Worm (Caenorhabditis elegans) whole organism, L4 larva: ENCODE measurements around the gene F54E4.4.

Source experiments
- F37D6.2 ChIP-seq: sonication (generic microtip); optimal IDR thresholded peaks from 2 replicates; lab custom pipeline; 2016; ENCODE audit warnings: mild to moderate bottlenecking, missing genetic modification characterization, missing compliant biosample characterization
- F44E2.7 ChIP-seq: fragments of 200-800 bp; sonication (Bioruptor generic); IDR thresholded peaks from 2 replicates; pipeline ENCODE4 v2.1.2; 2022; ENCODE audit warnings: missing genetic modification characterization, missing compliant biosample characterization
- R02D3.7 ChIP-seq: fragments of 150-350 bp; sonication (generic microtip); optimal IDR thresholded peaks from 3 replicates; lab custom pipeline; 2014; ENCODE audit warnings: missing biosample characterization, missing genetic modification characterization
- aha-1 ChIP-seq: fragments of 150-350 bp; peaks from one replicate; lab custom pipeline; 2014; ENCODE audit warnings: missing biosample characterization, missing genetic modification characterization
- attf-4 ChIP-seq: sonication (generic microtip); optimal IDR thresholded peaks from 3 replicates; lab custom pipeline; 2017; ENCODE audit warnings: missing biosample characterization, missing genetic modification characterization
- ceh-28 ChIP-seq: fragments of 150-350 bp; optimal IDR thresholded peaks from 2 replicates; lab custom pipeline; 2014; ENCODE audit warnings: missing biosample characterization, missing genetic modification reagents, missing genetic modification characterization
- ceh-62 ChIP-seq: sonication (generic microtip); optimal IDR thresholded peaks from 2 replicates; lab custom pipeline; 2017; ENCODE audit warnings: missing biosample characterization, missing genetic modification characterization
- cey-2 ChIP-seq: sonication (generic microtip); optimal IDR thresholded peaks from 3 replicates; lab custom pipeline; 2017; ENCODE audit warnings: missing genetic modification characterization, mild to moderate bottlenecking, missing compliant biosample characterization, antibody characterized with exemption, borderline replicate concordance; ENCODE audit not compliant: insufficient read depth
- daf-16 ChIP-seq, 3 experiments: sonication (generic microtip); optimal IDR thresholded peaks; 2 replicates each; lab custom pipeline; 2016 to 2017; ENCODE audit warnings: missing genetic modification characterization in 3 of 3, missing genetic modification reagents in 3 of 3, mild to moderate bottlenecking in 2 of 3, missing compliant biosample characterization in 2 of 3, missing biosample characterization in 1 of 3, moderate library complexity in 1 of 3
- daf-8 ChIP-seq: fragments of 200-800 bp; sonication (Bioruptor generic); IDR thresholded peaks from 2 replicates; pipeline ENCODE4 v1.3.6; 2022; ENCODE audit warnings: missing genetic modification characterization, missing compliant biosample characterization
- dmd-6 ChIP-seq: fragments of 200-800 bp; sonication (Bioruptor generic); IDR thresholded peaks from 2 replicates; pipeline ENCODE4 v1.3.6; 2022; ENCODE audit warnings: missing genetic modification reagents, missing genetic modification characterization, missing compliant biosample characterization
- dve-1 ChIP-seq: sonication (generic microtip); optimal IDR thresholded peaks from 2 replicates; lab custom pipeline; 2017; ENCODE audit warnings: antibody characterized with exemption, mild to moderate bottlenecking, missing genetic modification characterization, missing compliant biosample characterization; ENCODE audit not compliant: insufficient read depth
- fkh-10 ChIP-seq: fragments of 150-350 bp; optimal IDR thresholded peaks from 2 replicates; lab custom pipeline; 2014; ENCODE audit warnings: missing biosample characterization, missing genetic modification reagents, missing genetic modification characterization
- fos-1 ChIP-seq: fragments of 150-350 bp; optimal IDR thresholded peaks from 2 replicates; lab custom pipeline; 2014; ENCODE audit warnings: missing biosample characterization, missing genetic modification characterization
- hif-1 ChIP-seq, 2 experiments: sonication (generic microtip); optimal IDR thresholded peaks; 2 replicates each; lab custom pipeline; 2016 to 2017; ENCODE audit warnings: missing compliant biosample characterization in 2 of 2, missing genetic modification characterization in 2 of 2, missing genetic modification reagents in 2 of 2, missing genotype in 2 of 2, mild to moderate bottlenecking in 1 of 2
- hlh-11 ChIP-seq: fragments of 200-800 bp; sonication (Bioruptor generic); optimal IDR thresholded peaks from 2 replicates; lab custom pipeline; 2018; ENCODE audit warnings: mild to moderate bottlenecking, missing genetic modification characterization, missing compliant biosample characterization
- hlh-30 ChIP-seq: sonication (generic microtip); optimal IDR thresholded peaks from 2 replicates; lab custom pipeline; 2017; ENCODE audit warnings: antibody characterized with exemption, mild to moderate bottlenecking, missing genetic modification characterization, missing compliant biosample characterization; ENCODE audit not compliant: insufficient read depth
- hmg-1.1 ChIP-seq: fragments of 200-800 bp; sonication (Bioruptor generic); IDR thresholded peaks from 2 replicates; pipeline ENCODE4 v1.3.6; 2022; ENCODE audit warnings: missing genetic modification reagents, missing genetic modification characterization, missing compliant biosample characterization
- lim-7 ChIP-seq: fragments of 200-800 bp; sonication (Bioruptor generic); IDR thresholded peaks from 2 replicates; pipeline ENCODE4 v1.3.6; 2022; ENCODE audit warnings: missing genetic modification characterization, missing compliant biosample characterization
- lin-15B ChIP-seq: fragments of 150-350 bp; sonication (generic microtip); optimal IDR thresholded peaks from 3 replicates; lab custom pipeline; 2014; ENCODE audit warnings: missing biosample characterization, missing genetic modification characterization
- lin-29 ChIP-seq: fragments of 200-800 bp; sonication (Bioruptor generic); IDR thresholded peaks from 2 replicates; pipeline ENCODE4 v1.3.6; 2022; ENCODE audit warnings: missing genetic modification reagents, missing genetic modification characterization, missing compliant biosample characterization
- lsy-2 ChIP-seq, 2 experiments: fragments of 150-350 bp in 1 of 2; sonication (generic microtip) in 1 of 2; optimal IDR thresholded peaks; 2 replicates each; lab custom pipeline; 2014 to 2017; ENCODE audit warnings: missing biosample characterization in 2 of 2, missing genetic modification characterization in 2 of 2
- mdt-29 ChIP-seq: fragments of 200-800 bp; sonication (Bioruptor generic); IDR thresholded peaks from 2 replicates; pipeline ENCODE4 v1.3.6; 2022; ENCODE audit warnings: missing genetic modification reagents, missing genetic modification characterization, missing compliant biosample characterization
- mep-1 ChIP-seq: fragments of 150-350 bp; sonication (generic microtip); optimal IDR thresholded peaks from 3 replicates; lab custom pipeline; 2014; ENCODE audit warnings: missing biosample characterization, missing genetic modification characterization
- mes-2 ChIP-seq: sonication (generic microtip); optimal IDR thresholded peaks from 2 replicates; lab custom pipeline; 2016; ENCODE audit warnings: missing genotype, mild to moderate bottlenecking, missing genetic modification characterization, missing compliant biosample characterization; ENCODE audit not compliant: poor library complexity, severe bottlenecking
- mxl-3 ChIP-seq: fragments of 200-800 bp; sonication (Bioruptor generic); optimal IDR thresholded peaks from 2 replicates; lab custom pipeline; 2018; ENCODE audit warnings: mild to moderate bottlenecking, missing genetic modification characterization, missing compliant biosample characterization
- nhr-102 ChIP-seq: sonication (generic microtip); optimal IDR thresholded peaks from 2 replicates; lab custom pipeline; 2016; ENCODE audit warnings: mild to moderate bottlenecking, missing genetic modification characterization, moderate library complexity, missing compliant biosample characterization
- nhr-11 ChIP-seq: fragments of 150-350 bp; optimal IDR thresholded peaks from 2 replicates; lab custom pipeline; 2014; ENCODE audit warnings: missing biosample characterization, missing genetic modification characterization
- nhr-25 ChIP-seq: sonication (generic microtip); optimal IDR thresholded peaks from 2 replicates; lab custom pipeline; 2017; ENCODE audit warnings: missing genetic modification characterization, mild to moderate bottlenecking, missing compliant biosample characterization, antibody characterized with exemption, moderate library complexity, borderline replicate concordance; ENCODE audit not compliant: insufficient read depth
- nhr-28 ChIP-seq: fragments of 150-350 bp; optimal IDR thresholded peaks from 2 replicates; lab custom pipeline; 2014; ENCODE audit warnings: missing biosample characterization, missing genetic modification characterization
- pqm-1 ChIP-seq: sonication (generic microtip); optimal IDR thresholded peaks from 2 replicates; lab custom pipeline; 2017; ENCODE audit warnings: missing biosample characterization, missing genetic modification characterization
- rbr-2 ChIP-seq: sonication (generic microtip); optimal IDR thresholded peaks from 2 replicates; lab custom pipeline; 2016; ENCODE audit warnings: missing genotype, missing genetic modification characterization, missing compliant biosample characterization
- saeg-2 ChIP-seq: fragments of 200-800 bp; sonication (Bioruptor generic); IDR thresholded peaks from 2 replicates; pipeline ENCODE4 v1.3.6; 2022; ENCODE audit warnings: missing genetic modification reagents, missing genetic modification characterization, missing compliant biosample characterization
- set-16 ChIP-seq: fragments of 200-800 bp; sonication (Bioruptor generic); IDR thresholded peaks from 2 replicates; pipeline ENCODE4 v1.3.6; 2022; ENCODE audit warnings: missing genetic modification reagents, missing genetic modification characterization, missing compliant biosample characterization
- snpc-1.2 ChIP-seq: fragments of 200-800 bp; sonication (Bioruptor generic); IDR thresholded peaks from 2 replicates; pipeline ENCODE4 v1.3.6; 2022; ENCODE audit warnings: missing genetic modification reagents, missing genetic modification characterization, missing compliant biosample characterization
- spr-1 ChIP-seq: sonication (generic microtip); optimal IDR thresholded peaks from 2 replicates; lab custom pipeline; 2016; ENCODE audit warnings: mild to moderate bottlenecking, missing genetic modification characterization, missing compliant biosample characterization
- unc-130 ChIP-seq: sonication (generic microtip); optimal IDR thresholded peaks from 2 replicates; lab custom pipeline; 2016; ENCODE audit warnings: missing genetic modification reagents, missing genetic modification characterization, missing compliant biosample characterization
- unc-62 ChIP-seq, 3 experiments: fragments of 150-350 bp in 1 of 3; sonication (generic microtip); optimal IDR thresholded peaks in 2 of 3; peaks in 1 of 3; 1 replicate in 1 of 3; 2 replicates in 2 of 3; lab custom pipeline; 2014 to 2017; ENCODE audit warnings: missing biosample characterization in 3 of 3, missing genetic modification characterization in 3 of 3, missing genetic modification reagents in 3 of 3, missing genotype in 1 of 3
- vab-7 ChIP-seq: fragments of 200-800 bp; sonication (Bioruptor generic); IDR thresholded peaks from 2 replicates; pipeline ENCODE4 v1.3.6; 2022; ENCODE audit warnings: missing genetic modification reagents, missing genetic modification characterization, missing compliant biosample characterization
- zip-2 ChIP-seq: fragments of 150-350 bp; optimal IDR thresholded peaks from 2 replicates; lab custom pipeline; 2014; ENCODE audit warnings: missing biosample characterization, missing genetic modification characterization

Gene F54E4.4

ce11 chrX:14628816-14629215 lies 16.5 kb downstream of the F54E4.4 start, which contains the start of gene F54E4.2:
TSS of gene F54E4.2 (minus strand) at chrX:14628916.
- TF ChIP-seq lin-15B (tag; lab: Kevin White, UChicago) (no peak), unc-62 (GFP tag; optimal IDR thresholded peaks at IDR 0.05 in 1 of 2; lab: Kevin White, UChicago) (peak in 1 of 2 experiments; percentile 51), unc-62 (tag; optimal IDR thresholded peaks at IDR 0.05; lab: Kevin White, UChicago) (no peak)

- TF ChIP-seq ceh-62 (tag; lab: Kevin White, UChicago): no peak
- no peak for TF ChIP-seq lin-29 (GFP tag; lab: Robert Waterston, UW)
- TF ChIP-seq pqm-1 (tag; lab: Kevin White, UChicago): no peak
- TF ChIP-seq nhr-102 (tag; lab: Kevin White, UChicago): no peak
- TF ChIP-seq vab-7 (GFP tag; lab: Robert Waterston, UW): 0 out of 2 replicates have a peak, but pooled peaks have one; percentile 4
- no peak for TF ChIP-seq mxl-3
- TF ChIP-seq snpc-1.2 (GFP tag; lab: Robert Waterston, UW): 0 out of 2 replicates have a peak, but pooled peaks have one; percentile 52
- TF ChIP-seq F37D6.2 (tag; lab: Kevin White, UChicago): no peak
- TF ChIP-seq set-16: no peak
- peak; percentile 52 for TF ChIP-seq aha-1 (tag; lab: Kevin White, UChicago)
- TF ChIP-seq attf-4 (tag; lab: Kevin White, UChicago): no peak
- no peak for TF ChIP-seq zip-2
- no peak for TF ChIP-seq R02D3.7 (tag; lab: Kevin White, UChicago)
These were observed 24.1 kb downstream of the F54E4.4 start for ce11 chrX:14621207-14621606.

ce11 chrX:14611074-14611473 lies 34.2 kb downstream of the F54E4.4 start, which contains the start of gene rbc-1:
TSS of gene rbc-1 (plus strand) at chrX:14611374.
- TF ChIP-seq fkh-10 (GFP tag; lab: Kevin White, UChicago) (no peak), daf-16 (GFP tag; optimal IDR thresholded peaks at IDR 0.05; lab: Kevin White, UChicago) (no peak), daf-16 (tag; optimal IDR thresholded peaks at IDR 0.05; lab: Kevin White, UChicago) (peak; percentile 6)
- TF ChIP-seq, all 104 proteins: peak for 1

ce11 chrX:14610093-14610763 lies 35.1 kb downstream of the F54E4.4 start:
- 0 out of 2 replicates have a peak, but pooled peaks have one; percentile 30 for TF ChIP-seq vab-7 (GFP tag; lab: Robert Waterston, UW)
- TF ChIP-seq nhr-25 (tag; lab: Kevin White, UChicago): no peak
- TF ChIP-seq spr-1: no peak
- TF ChIP-seq daf-16 (GFP tag; optimal IDR thresholded peaks at IDR 0.05; lab: Kevin White, UChicago): no peak
- TF ChIP-seq daf-16 (tag; optimal IDR thresholded peaks at IDR 0.05; lab: Kevin White, UChicago): peak; percentile 35
- TF ChIP-seq mes-2 (tag; lab: Kevin White, UChicago): peak; percentile 57
- TF ChIP-seq dmd-6 (GFP tag; lab: Robert Waterston, UW): peak; percentile 61
- TF ChIP-seq fos-1 (tag; lab: Kevin White, UChicago): no peak
- TF ChIP-seq unc-62 (GFP tag; optimal IDR thresholded peaks at IDR 0.05 in 1 of 2; lab: Kevin White, UChicago): peak in 1 of 2 experiments; percentile 89
- no peak for TF ChIP-seq unc-62 (tag; optimal IDR thresholded peaks at IDR 0.05; lab: Kevin White, UChicago)
- no peak for TF ChIP-seq snpc-1.2 (GFP tag; lab: Robert Waterston, UW)
- TF ChIP-seq nhr-11 (tag; lab: Kevin White, UChicago): peak; percentile 38
- no peak for TF ChIP-seq zip-2
- peak; percentile 25 for TF ChIP-seq pqm-1 (tag; lab: Kevin White, UChicago)
- no peak for TF ChIP-seq cey-2 (tag; lab: Kevin White, UChicago)
- no peak for TF ChIP-seq saeg-2 (GFP tag; lab: Robert Waterston, UW)
- peak; percentile 67 for TF ChIP-seq hlh-30 (tag; lab: Kevin White, UChicago)
- peak; percentile 50 for TF ChIP-seq nhr-28
- no peak for TF ChIP-seq lim-7 (GFP tag; lab: Robert Waterston, UW)
- TF ChIP-seq ceh-28 (tag; lab: Kevin White, UChicago): no peak
- TF ChIP-seq daf-8 (GFP tag; lab: Robert Waterston, UW): no peak
- peak in 1 of 2 experiments; percentile 0 for TF ChIP-seq lsy-2 (tag; optimal IDR thresholded peaks at IDR 0.05; lab: Kevin White, UChicago)
- TF ChIP-seq fkh-10 (GFP tag; lab: Kevin White, UChicago): no peak
- peak; percentile 30 for TF ChIP-seq mxl-3
- peak; percentile 55 for TF ChIP-seq mep-1 (tag; lab: Kevin White, UChicago)
- TF ChIP-seq mdt-29 (GFP tag; lab: Robert Waterston, UW): no peak
- peak; percentile 4 for TF ChIP-seq dve-1
- no peak for TF ChIP-seq F44E2.7 (GFP tag; lab: Robert Waterston, UW)
- TF ChIP-seq hmg-1.1 (GFP tag; lab: Robert Waterston, UW): peak; percentile 88
- TF ChIP-seq rbr-2 (tag; lab: Kevin White, UChicago): peak; percentile 11
- TF ChIP-seq hif-1 (tag; optimal IDR thresholded peaks at IDR 0.05; lab: Kevin White, UChicago): peak in 1 of 2 experiments; percentile 52
- TF ChIP-seq unc-130 (GFP tag; lab: Kevin White, UChicago): no peak
- peak; percentile 53 for TF ChIP-seq hlh-11
